Worm (Caenorhabditis elegans) whole organism, midembryonic: ENCODE data around the gene hda-11.

ENCODE experiments used
- T22C8.4 ChIP-seq: fragments of 200-800 bp; sonication (Bioruptor generic); IDR thresholded peaks from 2 replicates; pipeline ENCODE4 v1.3.6; 2022; ENCODE audit warnings: missing genetic modification characterization, missing compliant biosample characterization
- cog-1 ChIP-seq: sonication (generic microtip); optimal IDR thresholded peaks from 2 replicates; lab custom pipeline; 2016; ENCODE audit warnings: missing genetic modification characterization, missing compliant biosample characterization
- flt-1 ChIP-seq: fragments of 200-800 bp; sonication (Bioruptor generic); IDR thresholded peaks from 2 replicates; pipeline ENCODE4 v1.3.6; 2022; ENCODE audit warnings: missing genetic modification characterization, missing compliant biosample characterization
- klf-2 ChIP-seq: fragments of 200-800 bp; sonication (Bioruptor generic); conservative IDR thresholded peaks from 2 replicates; pipeline ENCODE4 v1.3.6; 2022; ENCODE audit warnings: missing genetic modification reagents, missing genetic modification characterization, missing compliant biosample characterization
- med-1 ChIP-seq: sonication (generic microtip); optimal IDR thresholded peaks from 2 replicates; lab custom pipeline; 2017; ENCODE audit warnings: missing genetic modification characterization, mild to moderate bottlenecking, missing compliant biosample characterization, antibody characterized with exemption, missing genetic modification reagents; ENCODE audit not compliant: insufficient read depth
- ref-1 ChIP-seq: fragments of 200-800 bp; sonication (Bioruptor generic); conservative IDR thresholded peaks from 2 replicates; pipeline ENCODE4 v1.3.6; 2022; ENCODE audit warnings: missing genetic modification reagents, missing genetic modification characterization, missing compliant biosample characterization
- tab-1 ChIP-seq: fragments of 200-800 bp; sonication (Bioruptor generic); IDR thresholded peaks from 2 replicates; pipeline ENCODE4 v1.3.6; 2022; ENCODE audit warnings: missing genetic modification characterization, missing compliant biosample characterization
- ztf-23 ChIP-seq: fragments of 200-800 bp; sonication (Bioruptor generic); IDR thresholded peaks from 2 replicates; pipeline ENCODE4 v1.3.6; 2022; ENCODE audit warnings: missing genetic modification reagents, missing genetic modification characterization, missing compliant biosample characterization
- ztf-29 ChIP-seq: fragments of 200-800 bp; sonication (Bioruptor generic); IDR thresholded peaks from 2 replicates; pipeline ENCODE4 v1.3.6; 2022; ENCODE audit warnings: missing genetic modification reagents, missing genetic modification characterization, missing compliant biosample characterization

Gene hda-11

DNA sequence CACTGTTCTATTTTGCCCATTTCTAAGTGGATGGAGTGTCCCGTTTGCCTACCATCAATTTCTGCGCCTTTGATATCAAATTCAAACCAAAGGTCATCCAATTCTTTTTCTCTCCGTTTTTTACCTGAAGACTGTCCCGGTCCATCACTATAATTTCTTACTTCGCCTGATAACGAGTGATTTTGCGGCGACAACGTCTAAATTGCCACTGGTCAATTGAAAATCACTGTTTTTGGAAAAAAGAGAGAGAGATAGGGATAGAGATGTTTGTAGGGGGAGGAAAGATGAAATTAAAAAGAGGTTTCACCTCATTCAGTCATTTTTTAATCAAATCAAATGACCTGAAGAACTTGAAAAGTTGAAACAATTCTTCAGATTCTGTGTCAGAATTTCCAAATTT is 45.5 kb downstream of the hda-11 start:
- no peak for TF ChIP-seq cog-1
- TF ChIP-seq klf-2 (GFP tag; lab: Robert Waterston, UW), result no peak
- no peak for TF ChIP-seq ztf-23 (GFP tag; lab: Robert Waterston, UW)
- TF ChIP-seq tab-1 (GFP tag; lab: Robert Waterston, UW), result no peak
- no peak for TF ChIP-seq ztf-29

- no peak for TF ChIP-seq T22C8.4
- TF ChIP-seq ref-1 (GFP tag; lab: Robert Waterston, UW), result no peak
- TF ChIP-seq med-1 (GFP tag; lab: Kevin White, UChicago), result no peak
- TF ChIP-seq cog-1, result no peak
- no peak for TF ChIP-seq ztf-23 (GFP tag; lab: Robert Waterston, UW)
- no peak for TF ChIP-seq tab-1 (GFP tag; lab: Robert Waterston, UW)
- no peak for TF ChIP-seq klf-2 (GFP tag; lab: Robert Waterston, UW)
- no peak for TF ChIP-seq flt-1
- no peak for TF ChIP-seq ztf-29
Measured at ce11 chrV:10572614-10573013, 46.6 kb downstream of the hda-11 start, which contains the start of gene del-6. TSS of gene del-6 (plus strand) at chrV:10572914.

- TF ChIP-seq flt-1, result no peak
- TF ChIP-seq tab-1 (GFP tag; lab: Robert Waterston, UW), result no peak
- TF ChIP-seq klf-2 (GFP tag; lab: Robert Waterston, UW), result no peak
Measured at ce11 chrV:10574197-10574596, 48.2 kb downstream of the hda-11 start.

ce11 chrV:10576319-10576718 is 50.3 kb downstream of the hda-11 start, which contains the start of gene vps-54:
TSS of gene vps-54 (minus strand) at chrV:10576419.
- TF ChIP-seq ref-1 (GFP tag; lab: Robert Waterston, UW), result no peak
- TF ChIP-seq cog-1, result no peak
- TF ChIP-seq tab-1 (GFP tag; lab: Robert Waterston, UW), result no peak
- TF ChIP-seq ztf-29, result no peak
- TF ChIP-seq ztf-23 (GFP tag; lab: Robert Waterston, UW), result no peak
- no peak for TF ChIP-seq flt-1
- no peak for TF ChIP-seq T22C8.4
- no peak for TF ChIP-seq klf-2 (GFP tag; lab: Robert Waterston, UW)
- no peak for TF ChIP-seq med-1 (GFP tag; lab: Kevin White, UChicago)
